Worm (Caenorhabditis elegans) whole organism, L4 larva: ENCODE data around the gene irk-3.

Experiments used
- aly-2 ChIP-seq: sonication (generic microtip); optimal IDR thresholded peaks from 2 replicates; lab custom pipeline; 2018; ENCODE audit warnings: missing biosample characterization, missing genetic modification characterization
- attf-4 ChIP-seq: sonication (generic microtip); optimal IDR thresholded peaks from 3 replicates; lab custom pipeline; 2017; ENCODE audit warnings: missing biosample characterization, missing genetic modification characterization
- ctbp-1 ChIP-seq: fragments of 200-800 bp; sonication (Bioruptor generic); IDR thresholded peaks from 2 replicates; pipeline ENCODE4 v1.3.6; 2022; ENCODE audit warnings: missing genetic modification reagents, missing genetic modification characterization, missing compliant biosample characterization
- egl-27 ChIP-seq: sonication (generic microtip); optimal IDR thresholded peaks from 3 replicates; lab custom pipeline; 2017; ENCODE audit warnings: missing biosample characterization, missing genetic modification reagents, missing genetic modification characterization
- nhr-6 ChIP-seq: fragments of 150-350 bp; optimal IDR thresholded peaks from 2 replicates; lab custom pipeline; 2014; ENCODE audit warnings: missing biosample characterization, missing genetic modification characterization
- skn-1 ChIP-seq: fragments of 150-350 bp; optimal IDR thresholded peaks from 2 replicates; lab custom pipeline; 2014; ENCODE audit warnings: missing biosample characterization, missing genetic modification characterization
- unc-39 ChIP-seq: sonication (generic microtip); optimal IDR thresholded peaks from 2 replicates; lab custom pipeline; 2017; ENCODE audit warnings: missing biosample characterization, missing genetic modification characterization
- unc-62 ChIP-seq, 3 experiments: fragments of 150-350 bp in 1 of 3; sonication (generic microtip); optimal IDR thresholded peaks in 2 of 3; peaks in 1 of 3; 1 replicate in 1 of 3; 2 replicates in 2 of 3; lab custom pipeline; 2014 to 2017; ENCODE audit warnings: missing biosample characterization in 3 of 3, missing genetic modification characterization in 3 of 3, missing genetic modification reagents in 3 of 3, missing genotype in 1 of 3
- zip-2 ChIP-seq: fragments of 150-350 bp; optimal IDR thresholded peaks from 2 replicates; lab custom pipeline; 2014; ENCODE audit warnings: missing biosample characterization, missing genetic modification characterization
- ztf-11 ChIP-seq: fragments of 150-350 bp; optimal IDR thresholded peaks from 2 replicates; lab custom pipeline; 2014; ENCODE audit warnings: missing biosample characterization, missing genetic modification characterization

DNA sequence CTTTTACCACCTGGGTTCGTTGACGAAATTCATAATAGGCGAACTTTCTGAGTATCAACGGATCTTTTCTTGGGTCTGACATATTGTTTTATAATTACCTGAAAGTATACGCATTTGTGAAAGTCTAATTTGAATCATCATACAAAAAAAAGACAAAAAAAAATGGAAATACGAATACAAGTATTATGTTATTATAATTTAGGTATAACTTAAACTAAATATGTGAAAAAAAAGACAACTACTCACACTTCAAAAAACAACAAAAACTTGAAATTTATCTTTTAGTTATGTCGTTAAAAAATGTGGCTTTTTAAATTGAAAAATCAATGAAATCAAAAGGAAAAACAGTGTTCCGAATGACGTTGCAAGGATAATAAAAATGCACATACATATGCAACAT lies 42.6 kb upstream of the irk-3 start, which contains the start of gene fbxa-179:
- TF ChIP-seq ztf-11 (tag; lab: Kevin White, UChicago) (no peak), nhr-6 (tag; lab: Kevin White, UChicago) (no peak), unc-39 (tag; lab: Kevin White, UChicago) (no peak), egl-27 (tag; lab: Kevin White, UChicago) (no peak), zip-2 (tag; lab: Kevin White, UChicago) (no peak), ctbp-1 (GFP tag; lab: Robert Waterston, UW) (no peak), aly-2 (no peak), unc-62 (GFP tag; optimal IDR thresholded peaks at IDR 0.05 in 1 of 2; lab: Kevin White, UChicago) (no peak), unc-62 (tag; optimal IDR thresholded peaks at IDR 0.05; lab: Kevin White, UChicago) (no peak), skn-1 (no peak), attf-4 (tag; lab: Kevin White, UChicago) (no peak)
